Worm (Caenorhabditis elegans) whole organism, L3 larva: ENCODE results near the gene sri-10.

Experiments
- ama-1 ChIP-seq: fragments of 150-350 bp; optimal IDR thresholded peaks from 2 replicates; lab custom pipeline; 2018
- ceh-28 ChIP-seq: fragments of 150-350 bp; optimal IDR thresholded peaks from 2 replicates; lab custom pipeline; 2014; ENCODE audit warnings: missing biosample characterization, missing genetic modification reagents, missing genetic modification characterization
- elt-2 ChIP-seq: sonication (generic microtip); optimal IDR thresholded peaks from 2 replicates; lab custom pipeline; 2016; ENCODE audit warnings: missing genetic modification reagents, mild to moderate bottlenecking, missing genetic modification characterization, missing compliant biosample characterization
- elt-3 ChIP-seq, 3 experiments: fragments of 150-350 bp in 1 of 3; sonication (generic microtip) in 2 of 3; optimal IDR thresholded peaks; 2 replicates in 2 of 3; 4 replicates in 1 of 3; lab custom pipeline; 2014 to 2017; ENCODE audit warnings: missing biosample characterization in 3 of 3, missing genetic modification characterization in 3 of 3
- lin-15B ChIP-seq: fragments of 150-350 bp; optimal IDR thresholded peaks from 2 replicates; lab custom pipeline; 2014; ENCODE audit warnings: missing biosample characterization, missing genetic modification characterization
- nhr-12 ChIP-seq: fragments of 150-350 bp; optimal IDR thresholded peaks from 2 replicates; lab custom pipeline; 2014; ENCODE audit warnings: missing biosample characterization, missing genetic modification characterization
- nhr-237 ChIP-seq: fragments of 150-350 bp; optimal IDR thresholded peaks from 2 replicates; lab custom pipeline; 2014; ENCODE audit warnings: missing biosample characterization, missing genetic modification characterization
- nhr-28 ChIP-seq: fragments of 150-350 bp; optimal IDR thresholded peaks from 2 replicates; lab custom pipeline; 2014; ENCODE audit warnings: missing biosample characterization, missing genetic modification characterization
- nhr-77 ChIP-seq: fragments of 150-350 bp; optimal IDR thresholded peaks from 2 replicates; lab custom pipeline; 2014; ENCODE audit warnings: missing biosample characterization, missing genetic modification characterization
- unc-39 ChIP-seq: sonication (generic microtip); optimal IDR thresholded peaks from 4 replicates; lab custom pipeline; 2017; ENCODE audit warnings: missing biosample characterization, missing genetic modification characterization
- unc-62 ChIP-seq: fragments of 150-350 bp; sonication (generic microtip); optimal IDR thresholded peaks from 4 replicates; lab custom pipeline; 2014; ENCODE audit warnings: missing biosample characterization, missing genetic modification reagents, missing genetic modification characterization
- ztf-11 ChIP-seq: fragments of 150-350 bp; optimal IDR thresholded peaks from 2 replicates; lab custom pipeline; 2014; ENCODE audit warnings: missing biosample characterization, missing genetic modification characterization

DNA sequence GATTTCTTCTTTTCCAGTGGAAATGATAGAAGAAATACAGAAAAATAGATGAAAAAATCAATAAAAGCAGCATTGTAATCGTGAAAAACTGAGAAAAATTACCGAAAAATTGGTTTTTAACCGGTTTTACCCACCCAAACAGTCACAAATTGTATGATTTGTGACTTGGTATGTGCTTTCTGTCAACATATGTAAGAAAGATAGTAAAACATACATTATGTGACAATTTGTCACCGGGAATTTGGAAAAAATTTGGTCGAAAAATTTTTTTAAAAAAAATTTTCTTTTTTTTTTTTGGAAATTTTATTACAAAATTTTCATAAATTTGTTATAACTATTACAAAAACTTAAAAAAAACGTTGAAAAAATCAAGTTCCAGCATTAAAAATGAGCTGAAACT lies 30.8 kb upstream of the sri-10 start, which contains the start of gene cyp-33D3:
- TF ChIP-seq elt-3 (tag; optimal IDR thresholded peaks at IDR 0.05; lab: Kevin White, UChicago) (no peak), lin-15B (tag; lab: Kevin White, UChicago) (no peak), nhr-237 (tag; lab: Kevin White, UChicago) (no peak), ama-1 (lab: Kevin White, UChicago) (no peak), unc-39 (tag; lab: Kevin White, UChicago) (no peak), nhr-28 (no peak), elt-2 (tag; lab: Kevin White, UChicago) (no peak), ceh-28 (no peak), nhr-77 (tag; lab: Kevin White, UChicago) (no peak), unc-62 (GFP tag; lab: Kevin White, UChicago) (no peak), ztf-11 (tag; lab: Kevin White, UChicago) (no peak), nhr-12 (tag; lab: Kevin White, UChicago) (no peak)
